Fruit fly (Drosophila melanogaster) whole organism, embryonic: Measurements from ENCODE around the gene jet.

Experiments used
- Atf3 ChIP-seq: fragments of 200-800 bp; sonication (Bioruptor generic); optimal IDR thresholded peaks from 3 replicates; lab custom pipeline; 2016; ENCODE audit warnings: missing biosample characterization, missing genetic modification characterization
- CG10979 ChIP-seq: fragments of 200-800 bp; sonication (Bioruptor generic); optimal IDR thresholded peaks from 2 replicates; lab custom pipeline; 2018; ENCODE audit warnings: missing biosample characterization, mild to moderate bottlenecking, missing genetic modification characterization, moderate library complexity
- CG12769 ChIP-seq: fragments of 200-800 bp; sonication (Bioruptor generic); optimal IDR thresholded peaks from 2 replicates; lab custom pipeline; 2019; ENCODE audit warnings: missing biosample characterization, mild to moderate bottlenecking, missing genetic modification characterization, moderate library complexity
- CG14050 ChIP-seq: fragments of 200-800 bp; sonication (Bioruptor generic); IDR thresholded peaks from 3 replicates; pipeline ENCODE4 v1.3.6; 2022; ENCODE audit warnings: missing biosample characterization, missing genetic modification characterization
- CG15011 ChIP-seq: fragments of 200-800 bp; sonication (Bioruptor generic); optimal IDR thresholded peaks from 3 replicates; lab custom pipeline; 2018; ENCODE audit warnings: missing biosample characterization, mild to moderate bottlenecking, missing genetic modification characterization
- CG17385 ChIP-seq: fragments of 200-800 bp; sonication (Bioruptor generic); optimal IDR thresholded peaks from 3 replicates; lab custom pipeline; 2018; ENCODE audit warnings: missing biosample characterization, mild to moderate bottlenecking, missing genetic modification characterization
- CG1832 ChIP-seq: fragments of 200-800 bp; sonication (Bioruptor generic); optimal IDR thresholded peaks from 2 replicates; lab custom pipeline; 2017; ENCODE audit warnings: missing biosample characterization, mild to moderate bottlenecking, missing genetic modification characterization, inconsistent platforms
- CG18619 ChIP-seq: fragments of 200-800 bp; sonication (Bioruptor generic); optimal IDR thresholded peaks from 3 replicates; lab custom pipeline; 2017; ENCODE audit warnings: missing biosample characterization, mild to moderate bottlenecking, missing genetic modification characterization
- CG2889 ChIP-seq: fragments of 200-800 bp; sonication (Bioruptor generic); IDR thresholded peaks from 3 replicates; pipeline ENCODE4 v1.3.6; 2022; ENCODE audit warnings: missing biosample characterization, missing genetic modification characterization
- CG30020 ChIP-seq: fragments of 200-800 bp; optimal IDR thresholded peaks from 2 replicates; lab custom pipeline; 2019; ENCODE audit warnings: missing biosample characterization, mild to moderate bottlenecking, missing genetic modification characterization, moderate library complexity
- CG31224 ChIP-seq: fragments of 200-800 bp; sonication (Bioruptor generic); IDR thresholded peaks from 2 replicates; pipeline ENCODE4 v1.3.6; 2022; ENCODE audit warnings: missing biosample characterization, missing genetic modification characterization
- CG34376 ChIP-seq: fragments of 200-800 bp; sonication (Bioruptor generic); optimal IDR thresholded peaks from 2 replicates; lab custom pipeline; 2018; ENCODE audit warnings: missing biosample characterization, mild to moderate bottlenecking, missing genetic modification characterization
- CG34422 ChIP-seq: fragments of 200-800 bp; sonication (Bioruptor generic); IDR thresholded peaks from 3 replicates; pipeline ENCODE4 v1.3.6; 2022; ENCODE audit warnings: missing biosample characterization, missing genetic modification characterization
- CG3726 ChIP-seq: fragments of 200-800 bp; sonication (Bioruptor generic); IDR thresholded peaks from 3 replicates; pipeline ENCODE4, ENCODE4 v1.3.6; 2022; ENCODE audit warnings: missing biosample characterization, missing genetic modification characterization
- CG3995 ChIP-seq: fragments of 200-800 bp; sonication (Bioruptor generic); optimal IDR thresholded peaks from 3 replicates; lab custom pipeline; 2016; ENCODE audit warnings: missing biosample characterization, missing genetic modification characterization
- CG4328 ChIP-seq: fragments of 200-800 bp; sonication (Bioruptor generic); optimal IDR thresholded peaks from 3 replicates; lab custom pipeline; 2017; ENCODE audit warnings: missing biosample characterization, missing genetic modification reagents, missing genetic modification characterization
- CG4820 ChIP-seq: fragments of 200-800 bp; sonication (Bioruptor generic); optimal IDR thresholded peaks from 3 replicates; lab custom pipeline; 2016; ENCODE audit warnings: missing biosample characterization, missing genetic modification characterization
- CG7556 ChIP-seq: fragments of 200-800 bp; sonication (Bioruptor generic); optimal IDR thresholded peaks from 2 replicates; lab custom pipeline; 2017; ENCODE audit warnings: missing biosample characterization, mild to moderate bottlenecking, missing genetic modification characterization
- CG7786 ChIP-seq: fragments of 200-800 bp; sonication (Bioruptor generic); optimal IDR thresholded peaks from 2 replicates; lab custom pipeline; 2016; ENCODE audit warnings: missing biosample characterization, missing genetic modification characterization
- D ChIP-seq, 2 experiments: fragments of 200-800 bp in 1 of 2; fragments of >200 bp in 1 of 2; sonication (Bioruptor generic) in 1 of 2; optimal IDR thresholded peaks; 2 replicates in 1 of 2; 3 replicates in 1 of 2; lab custom pipeline; 2017; ENCODE audit warnings: mild to moderate bottlenecking in 1 of 2, missing biosample characterization in 1 of 2, missing genetic modification characterization in 1 of 2, missing genetic modification reagents in 1 of 2
- Ets65A ChIP-seq: fragments of 200-800 bp; sonication (Bioruptor generic); peaks from one replicate; lab custom pipeline; 2016; ENCODE audit warnings: missing biosample characterization, missing genetic modification characterization
- GATAe ChIP-seq: fragments of 200-800 bp; sonication (Bioruptor generic); conservative IDR thresholded peaks from 2 replicates; pipeline ENCODE4 v1.3.6; 2022; ENCODE audit warnings: missing biosample characterization, missing genetic modification characterization
- HLHmδ ChIP-seq: fragments of 200-800 bp; sonication (Bioruptor generic); optimal IDR thresholded peaks from 2 replicates; lab custom pipeline; 2018; ENCODE audit warnings: missing biosample characterization, mild to moderate bottlenecking, missing genetic modification characterization, moderate library complexity
- Jarid2 ChIP-seq: fragments of 200-800 bp; sonication (Bioruptor generic); optimal IDR thresholded peaks from 3 replicates; lab custom pipeline; 2017; ENCODE audit warnings: mild to moderate bottlenecking, missing biosample characterization, missing genetic modification reagents, missing genetic modification characterization
- Mad ChIP-seq: fragments of 200-800 bp; sonication (Bioruptor generic); optimal IDR thresholded peaks from 2 replicates; lab custom pipeline; 2016; ENCODE audit warnings: missing biosample characterization, missing genetic modification characterization
- Myb ChIP-seq: fragments of 200-800 bp; sonication (Bioruptor generic); optimal IDR thresholded peaks from 2 replicates; lab custom pipeline; 2016; ENCODE audit warnings: missing biosample characterization, missing genetic modification characterization
- Spps ChIP-seq: fragments of 200-800 bp; sonication (Bioruptor generic); optimal IDR thresholded peaks from 2 replicates; lab custom pipeline; 2018; ENCODE audit warnings: missing biosample characterization, mild to moderate bottlenecking, missing genetic modification characterization
- Sry-β ChIP-seq: fragments of 200-800 bp; sonication (Bioruptor generic); optimal IDR thresholded peaks from 2 replicates; lab custom pipeline; 2018; ENCODE audit warnings: missing biosample characterization, mild to moderate bottlenecking, missing genetic modification characterization, moderate library complexity
- Stat92E ChIP-seq, 3 experiments: fragments of >200 bp in 2 of 3; fragments of 200-800 bp in 1 of 3; sonication (Bioruptor generic) in 1 of 3; optimal IDR thresholded peaks; 2 replicates each; lab custom pipeline; 2017 to 2019; ENCODE audit warnings: missing biosample characterization in 3 of 3, missing genetic modification characterization in 3 of 3, mild to moderate bottlenecking in 1 of 3, moderate library complexity in 1 of 3
- Taf1 ChIP-seq: fragments of 200-800 bp; sonication (Bioruptor generic); IDR thresholded peaks from 2 replicates; pipeline ENCODE4 v1.3.6; 2022; ENCODE audit warnings: missing biosample characterization, missing genetic modification characterization
- abd-A ChIP-seq: fragments of 200-800 bp; sonication (Bioruptor generic); optimal IDR thresholded peaks from 3 replicates; lab custom pipeline; 2019; ENCODE audit warnings: missing biosample characterization, mild to moderate bottlenecking, missing genetic modification characterization, moderate library complexity
- al ChIP-seq: fragments of 200-800 bp; sonication (Bioruptor generic); IDR thresholded peaks from 2 replicates; pipeline ENCODE4 v1.3.6; 2022; ENCODE audit warnings: missing biosample characterization, missing genetic modification characterization
- aop ChIP-seq: fragments of 200-800 bp; sonication (Bioruptor generic); IDR thresholded peaks from 2 replicates; pipeline ENCODE4 v1.3.6; 2022; ENCODE audit warnings: missing biosample characterization, missing genetic modification characterization
- dm ChIP-seq: fragments of 200-800 bp; sonication (Bioruptor generic); optimal IDR thresholded peaks from 3 replicates; lab custom pipeline; 2016; ENCODE audit warnings: missing biosample characterization, missing genetic modification characterization
- dpn ChIP-seq, 2 experiments: fragments of 200-800 bp; sonication (Bioruptor generic); optimal IDR thresholded peaks; 3 replicates each; lab custom pipeline; 2016; ENCODE audit warnings: missing biosample characterization in 2 of 2, missing genetic modification characterization in 2 of 2
- fd3F ChIP-seq: fragments of 200-800 bp; sonication (Bioruptor generic); optimal IDR thresholded peaks from 2 replicates; lab custom pipeline; 2018; ENCODE audit warnings: missing biosample characterization, mild to moderate bottlenecking, missing genetic modification characterization, moderate library complexity
- hbn ChIP-seq: fragments of 200-800 bp; sonication (Bioruptor generic); IDR thresholded peaks from 2 replicates; pipeline ENCODE4 v1.3.6; 2022; ENCODE audit warnings: missing biosample characterization, missing genetic modification characterization; ENCODE audit not compliant: partially characterized antibody
- her ChIP-seq: fragments of 200-800 bp; sonication (Bioruptor generic); optimal IDR thresholded peaks from 2 replicates; lab custom pipeline; 2016; ENCODE audit warnings: missing biosample characterization, missing genetic modification characterization
- jumu ChIP-seq: fragments of 200-800 bp; sonication (Bioruptor generic); optimal IDR thresholded peaks from 3 replicates; lab custom pipeline; 2016; ENCODE audit warnings: missing biosample characterization, missing genetic modification characterization
- kay ChIP-seq: fragments of 200-800 bp; sonication (Bioruptor generic); optimal IDR thresholded peaks from 2 replicates; lab custom pipeline; 2016; ENCODE audit warnings: missing biosample characterization, missing genetic modification characterization
- org-1 ChIP-seq: fragments of 200-800 bp; sonication (Bioruptor generic); optimal IDR thresholded peaks from 2 replicates; lab custom pipeline; 2017; ENCODE audit warnings: missing biosample characterization, missing genetic modification characterization
- p53 ChIP-seq: fragments of 200-800 bp; sonication (Bioruptor generic); optimal IDR thresholded peaks from 2 replicates; lab custom pipeline; 2016; ENCODE audit warnings: missing biosample characterization, missing genetic modification characterization
- repo ChIP-seq: fragments of 200-800 bp; sonication (Bioruptor generic); optimal IDR thresholded peaks from 2 replicates; lab custom pipeline; 2016; ENCODE audit warnings: missing biosample characterization, missing genetic modification characterization
- sens ChIP-seq: fragments of 200-800 bp; sonication (Bioruptor generic); peaks from one replicate; lab custom pipeline; 2016; ENCODE audit warnings: missing biosample characterization, missing genetic modification characterization
- sob ChIP-seq: fragments of 200-800 bp; sonication (Bioruptor generic); IDR thresholded peaks from 2 replicates; pipeline ENCODE4 v1.3.6; 2022; ENCODE audit warnings: missing biosample characterization, missing genetic modification characterization
- sr ChIP-seq: fragments of 200-800 bp; sonication (Bioruptor generic); IDR thresholded peaks from 3 replicates; pipeline ENCODE4 v1.3.6; 2022; ENCODE audit warnings: missing biosample characterization, missing genetic modification characterization
- stwl ChIP-seq: fragments of 200-800 bp; sonication (Bioruptor generic); optimal IDR thresholded peaks from 3 replicates; lab custom pipeline; 2018; ENCODE audit warnings: missing biosample characterization, mild to moderate bottlenecking, missing genetic modification characterization, moderate library complexity
- sug ChIP-seq: fragments of 200-800 bp; optimal IDR thresholded peaks from 2 replicates; lab custom pipeline; 2019; ENCODE audit warnings: missing biosample characterization, mild to moderate bottlenecking, missing genetic modification characterization, moderate library complexity
- tap ChIP-seq: fragments of 200-800 bp; optimal IDR thresholded peaks from 3 replicates; lab custom pipeline; 2019; ENCODE audit warnings: missing biosample characterization, mild to moderate bottlenecking, missing genetic modification characterization, moderate library complexity
- usp ChIP-seq: fragments of >200 bp; optimal IDR thresholded peaks from 2 replicates; lab custom pipeline; 2017; ENCODE audit warnings: missing biosample characterization, missing genetic modification characterization

Gene jet

dm6 chr2L:4973731-4974415 is 24.3 kb upstream of the jet start, which contains the start of gene mRpL28 (continued):
- TF ChIP-seq CG7786 (GFP tag; lab: Kevin White, UChicago), result no peak
- TF ChIP-seq CG10979, result no peak
- no peak for TF ChIP-seq hbn
- no peak for TF ChIP-seq Jarid2 (GFP tag; lab: Kevin White, UChicago)
- TF ChIP-seq CG2889 (GFP tag; lab: Robert Waterston, UW), result no peak
- no peak for TF ChIP-seq CG4820 (GFP tag; lab: Kevin White, UChicago)
- TF ChIP-seq abd-A (tag; lab: Kevin White, UChicago), result no peak
- TF ChIP-seq stwl, result peak; percentile 92
- no peak for TF ChIP-seq Spps (tag; lab: Kevin White, UChicago)
- no peak for TF ChIP-seq Atf3 (GFP tag; lab: Kevin White, UChicago)
- peak; percentile 87 for TF ChIP-seq sens (GFP tag; lab: Kevin White, UChicago)
- no peak for TF ChIP-seq al
- TF ChIP-seq D (optimal IDR thresholded peaks at IDR 0.05; lab: Kevin White, UChicago), result no peak
- no peak for TF ChIP-seq D (GFP tag; optimal IDR thresholded peaks at IDR 0.05; lab: Kevin White, UChicago)
- no peak for TF ChIP-seq Myb (GFP tag; lab: Kevin White, UChicago)
- TF ChIP-seq sr (GFP tag; lab: Robert Waterston, UW), result no peak
- TF ChIP-seq CG15011 (GFP tag; lab: Kevin White, UChicago), result no peak
- no peak for TF ChIP-seq HLHmδ (GFP tag; lab: Kevin White, UChicago)
- TF ChIP-seq CG18619 (GFP tag; lab: Kevin White, UChicago), result no peak
- TF ChIP-seq GATAe (GFP tag; lab: Robert Waterston, UW), result no peak
- TF ChIP-seq CG17385 (GFP tag; lab: Kevin White, UChicago), result peak; percentile 98
- TF ChIP-seq fd3F (GFP tag; lab: Kevin White, UChicago), result no peak
- peak; percentile 19 for TF ChIP-seq CG34376 (GFP tag; lab: Kevin White, UChicago)
- TF ChIP-seq Taf1 (GFP tag; lab: Robert Waterston, UW), result no peak
- no peak for TF ChIP-seq CG1832 (GFP tag; lab: Kevin White, UChicago)
- peak; percentile 18 for TF ChIP-seq Mad (GFP tag; lab: Kevin White, UChicago)
- TF ChIP-seq her, result no peak
- no peak for TF ChIP-seq CG12769 (tag; lab: Kevin White, UChicago)
- TF ChIP-seq CG3726 (GFP tag; lab: Robert Waterston, UW), result no peak
- TF ChIP-seq Ets65A, result peak; percentile 14
- no peak for TF ChIP-seq org-1 (GFP tag; lab: Kevin White, UChicago)
- no peak for TF ChIP-seq CG14050
- TF ChIP-seq CG3995 (GFP tag; lab: Kevin White, UChicago), result peak; percentile 29
- no peak for TF ChIP-seq tap (tag; lab: Kevin White, UChicago)
- TF ChIP-seq dm (GFP tag; lab: Kevin White, UChicago), result no peak
- TF ChIP-seq CG7556 (GFP tag; lab: Kevin White, UChicago), result no peak
- no peak for TF ChIP-seq usp (GFP tag; lab: Kevin White, UChicago)
- TF ChIP-seq repo, result no peak
- peak; percentile 48 for TF ChIP-seq sug (tag; lab: Kevin White, UChicago)
- TF ChIP-seq aop, result no peak
- no peak for TF ChIP-seq p53
- TF ChIP-seq kay, result no peak
- no peak for TF ChIP-seq jumu
- peak; percentile 11; the same call in 1 of the 3 replicates for TF ChIP-seq CG34422 (GFP tag; lab: Robert Waterston, UW)
- TF ChIP-seq sob, result no peak
- peak; percentile 39 for TF ChIP-seq CG30020 (tag; lab: Kevin White, UChicago)
- peak; percentile 10 for TF ChIP-seq Sry-β (GFP tag; lab: Kevin White, UChicago)
- TF ChIP-seq CG4328 (GFP tag; lab: Kevin White, UChicago), result peak; percentile 18
- TF ChIP-seq dpn (GFP tag; optimal IDR thresholded peaks at IDR 0.05; lab: Kevin White, UChicago), result no peak
- TF ChIP-seq CG31224 (GFP tag; lab: Robert Waterston, UW), result no peak
- no peak for TF ChIP-seq Stat92E (GFP tag; optimal IDR thresholded peaks at IDR 0.05; lab: Kevin White, UChicago)
